Fruit fly (Drosophila melanogaster): ENCODE measurements around the gene CG9356.

Gene CG9356

dm6 chr3R:9380970-9381369 lies 23.1 kb downstream of the CG9356 start (continued):
- TF ChIP-seq CG6808 (GFP tag; optimal IDR thresholded peaks at IDR 0.05) (peak; percentile 71), fkh (GFP tag; optimal IDR thresholded peaks at IDR 0.05) (no peak), CG32006 (GFP tag; optimal IDR thresholded peaks at IDR 0.05) (no peak), ss (GFP tag; optimal IDR thresholded peaks at IDR 0.05) (peak; percentile 78 to 80), pdm3 (GFP tag; optimal IDR thresholded peaks at IDR 0.05) (no peak), dsx (GFP tag; optimal IDR thresholded peaks at IDR 0.05; ENCODE audit: poor library complexity, severe bottlenecking) (peak; percentile 37), dac (GFP tag; optimal IDR thresholded peaks at IDR 0.05) (no peak), Lpt (GFP tag; optimal IDR thresholded peaks at IDR 0.05) (no peak), Eip75B (GFP tag; optimal IDR thresholded peaks at IDR 0.05) (no peak), spab (GFP tag; optimal IDR thresholded peaks at IDR 0.05) (peak; percentile 39), OdsH (GFP tag; optimal IDR thresholded peaks at IDR 0.05) (no peak), CG31627 (GFP tag; optimal IDR thresholded peaks at IDR 0.05) (no peak), Sox15 (GFP tag; optimal IDR thresholded peaks at IDR 0.05) (no peak), esn (GFP tag; optimal IDR thresholded peaks at IDR 0.05) (no peak), fd59A (GFP tag; optimal IDR thresholded peaks at IDR 0.05) (no peak), Hr39 (GFP tag; optimal IDR thresholded peaks at IDR 0.05) (no peak), Ets96B (tag; optimal IDR thresholded peaks at IDR 0.05) (no peak), CG11902 (GFP tag; optimal IDR thresholded peaks at IDR 0.05) (no peak), vri (GFP tag; optimal IDR thresholded peaks at IDR 0.05) (no peak), eg (GFP tag; IDR thresholded peaks at IDR 0.05) (no peak; the same call in 2 of the 3 replicates)

dm6 chr3R:9378644-9379411 lies 25.2 kb downstream of the CG9356 start:
- TF ChIP-seq CG16779 (tag; optimal IDR thresholded peaks at IDR 0.05) (peak; percentile 82), svp (GFP tag) (peak; percentile 93), pdm3 (GFP tag; optimal IDR thresholded peaks at IDR 0.05) (peak; percentile 81), lz (GFP tag; optimal IDR thresholded peaks at IDR 0.05) (peak; percentile 92), Gug (GFP tag; IDR thresholded peaks at IDR 0.05) (peak; percentile 12; the same call in 1 of the 2 replicates), CG9139 (GFP tag; optimal IDR thresholded peaks at IDR 0.05) (peak; percentile 81), Sox102F (GFP tag; optimal IDR thresholded peaks at IDR 0.05) (peak; percentile 91), esn (GFP tag; optimal IDR thresholded peaks at IDR 0.05) (peak; percentile 95), CG11762 (GFP tag; optimal IDR thresholded peaks at IDR 0.05; ENCODE audit: insufficient read depth) (peak; percentile 70), eg (GFP tag; IDR thresholded peaks at IDR 0.05) (peak; percentile 52), Sox14 (GFP tag; optimal IDR thresholded peaks at IDR 0.05) (peak; percentile 77), CG6163 (GFP tag; IDR thresholded peaks at IDR 0.05) (peak; percentile 70; the same call in 2 of the 3 replicates), Lpt (GFP tag; optimal IDR thresholded peaks at IDR 0.05) (peak; percentile 58), CG11902 (GFP tag; optimal IDR thresholded peaks at IDR 0.05) (peak; percentile 66), spab (GFP tag; optimal IDR thresholded peaks at IDR 0.05) (peak; percentile 90), CG10669 (GFP tag; optimal IDR thresholded peaks at IDR 0.05) (peak; percentile 86), CG1621 (tag; optimal IDR thresholded peaks at IDR 0.05) (peak; percentile 75), OdsH (GFP tag; optimal IDR thresholded peaks at IDR 0.05) (peak; percentile 71), CG6276 (GFP tag; optimal IDR thresholded peaks at IDR 0.05) (peak; percentile 23), salr (GFP tag; optimal IDR thresholded peaks at IDR 0.05) (peak; percentile 42 to 78), dsx (GFP tag; optimal IDR thresholded peaks at IDR 0.05; ENCODE audit: poor library complexity, severe bottlenecking) (peak; percentile 91), Eip78C (GFP tag) (peak; percentile 98), fd85E (GFP tag; optimal IDR thresholded peaks at IDR 0.05) (no peak), Sox15 (GFP tag; optimal IDR thresholded peaks at IDR 0.05) (peak; percentile 71), CG10631 (GFP tag; optimal IDR thresholded peaks at IDR 0.05) (peak; percentile 90), Hr38 (GFP tag; optimal IDR thresholded peaks at IDR 0.05) (no peak), CG11294 (GFP tag; IDR thresholded peaks at IDR 0.05) (0 out of 2 replicates have a peak, but pooled peaks have one; percentile 26), Smox (GFP tag; optimal IDR thresholded peaks at IDR 0.05) (peak; percentile 88), CG34406 (GFP tag; optimal IDR thresholded peaks at IDR 0.05) (peak; percentile 89), CG8119 (GFP tag; IDR thresholded peaks at IDR 0.05) (peak; percentile 54; the same call in 2 of the 3 replicates), ss (GFP tag; optimal IDR thresholded peaks at IDR 0.05) (peak; percentile 88 to 90), Ets96B (tag; optimal IDR thresholded peaks at IDR 0.05) (peak; percentile 88), vri (GFP tag; optimal IDR thresholded peaks at IDR 0.05) (peak; percentile 90), CG15336 (GFP tag; IDR thresholded peaks at IDR 0.05) (peak; percentile 42; the same call in 1 of the 2 replicates), CG6854 (GFP tag; optimal IDR thresholded peaks at IDR 0.05) (peak; percentile 81), fd59A (GFP tag; optimal IDR thresholded peaks at IDR 0.05) (peak; percentile 86), Blimp-1 (GFP tag; optimal IDR thresholded peaks at IDR 0.05) (peak; percentile 80), CG4318 (GFP tag; optimal IDR thresholded peaks at IDR 0.05) (peak; percentile 17)

All from whole organism, prepupa.